Fruit fly (Drosophila melanogaster): ENCODE data around the gene CG8031.
A peak's percentile ranks its signal among the peaks of the same experiment; 100 is the strongest.

Gene CG8031

DNA sequence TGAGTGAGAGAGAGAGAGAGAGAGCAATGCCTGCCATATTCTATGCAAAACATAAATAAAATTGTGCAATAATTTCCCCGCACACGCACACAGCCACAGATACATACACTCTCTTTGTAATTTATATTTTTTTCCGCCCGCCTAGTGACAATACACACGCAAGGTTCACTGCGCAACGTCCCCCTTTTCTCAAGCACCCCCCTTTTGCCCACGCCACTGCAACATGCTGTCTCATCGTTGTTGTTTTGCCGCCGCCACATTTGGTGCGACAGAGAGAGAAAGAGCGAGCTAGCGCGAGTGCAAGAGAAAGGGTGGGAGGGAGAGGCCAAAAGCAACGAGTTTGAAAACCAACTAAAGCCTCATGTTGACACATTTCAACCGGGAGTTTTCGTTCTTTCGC is 1.2 kb upstream of the CG8031 start (continued):
- TF ChIP-seq CG8924 (tag; optimal IDR thresholded peaks at IDR 0.05), result peak; percentile 65
- TF ChIP-seq insv (GFP tag; optimal IDR thresholded peaks at IDR 0.05), result no peak
- TF ChIP-seq CTCF (GFP tag; optimal IDR thresholded peaks at IDR 0.05), result no peak
- no peak for TF ChIP-seq Usf (GFP tag; optimal IDR thresholded peaks at IDR 0.05)
- peak; percentile 23; the same call in 1 of the 2 replicates for TF ChIP-seq CG9215 (GFP tag; IDR thresholded peaks at IDR 0.05)
- peak; percentile 66; the same call in 1 of the 3 replicates for TF ChIP-seq otp (GFP tag; IDR thresholded peaks at IDR 0.05)
- peak; percentile 39 for TF ChIP-seq nerfin-1 (tag; optimal IDR thresholded peaks at IDR 0.05)
- no peak for TF ChIP-seq CG11093 (GFP tag; IDR thresholded peaks at IDR 0.05)
- no peak; the same call in 1 of the 2 replicates for TF ChIP-seq CG6272 (GFP tag; IDR thresholded peaks at IDR 0.05)
- no peak for TF ChIP-seq CG17568 (GFP tag; optimal IDR thresholded peaks at IDR 0.05)
- TF ChIP-seq emc (GFP tag; optimal IDR thresholded peaks at IDR 0.05), result no peak
- TF ChIP-seq ash1 (GFP tag; optimal IDR thresholded peaks at IDR 0.05), result peak; percentile 78
- peak in 1 of 3 experiments; percentile 3 for TF ChIP-seq lola (GFP tag; optimal IDR thresholded peaks at IDR 0.05)
- no peak for TF ChIP-seq slou (GFP tag; optimal IDR thresholded peaks at IDR 0.05)
- no peak for TF ChIP-seq Gsc (GFP tag; IDR thresholded peaks at IDR 0.05)
- TF ChIP-seq cwo (GFP tag; optimal IDR thresholded peaks at IDR 0.05), result peak; percentile 73
- no peak for TF ChIP-seq TFAM (GFP tag; optimal IDR thresholded peaks at IDR 0.05)
- TF ChIP-seq CG4328 (GFP tag; optimal IDR thresholded peaks at IDR 0.05), result peak; percentile 18
- no peak for TF ChIP-seq trem (tag; optimal IDR thresholded peaks at IDR 0.05)
- TF ChIP-seq CG17385 (GFP tag; optimal IDR thresholded peaks at IDR 0.05), result peak; percentile 41
- peak; percentile 3 for TF ChIP-seq mirr (GFP tag; optimal IDR thresholded peaks at IDR 0.05)
- TF ChIP-seq ken (GFP tag; IDR thresholded peaks at IDR 0.05), result peak; percentile 80
- peak; percentile 58 for TF ChIP-seq E2f1 (GFP tag; IDR thresholded peaks at IDR 0.05)
- no peak for TF ChIP-seq CG10959 (GFP tag; IDR thresholded peaks at IDR 0.05)
- peak in 1 of 2 experiments; percentile 55 for TF ChIP-seq tll (GFP tag; optimal IDR thresholded peaks at IDR 0.05)
- no peak for TF ChIP-seq CkIIα-i1 (GFP tag; IDR thresholded peaks at IDR 0.05)
- no peak for TF ChIP-seq fd3F (GFP tag; optimal IDR thresholded peaks at IDR 0.05)
- TF ChIP-seq maf-S (GFP tag; optimal IDR thresholded peaks at IDR 0.05), result peak; percentile 64
- TF ChIP-seq wdn (GFP tag; IDR thresholded peaks at IDR 0.05), result peak; percentile 55; the same call in 1 of the 2 replicates
- no peak for TF ChIP-seq CG4617 (GFP tag; optimal IDR thresholded peaks at IDR 0.05; ENCODE audit: borderline replicate concordance)
- TF ChIP-seq Taf1 (GFP tag; IDR thresholded peaks at IDR 0.05), result no peak
- TF ChIP-seq slbo (GFP tag; IDR thresholded peaks at IDR 0.05), result peak; percentile 84
- TF ChIP-seq salm (tag; optimal IDR thresholded peaks at IDR 0.05), result no peak
- peak; percentile 31 for TF ChIP-seq ab (GFP tag; optimal IDR thresholded peaks at IDR 0.05)
- TF ChIP-seq sens (GFP tag), result peak; percentile 84
- peak; percentile 74 for TF ChIP-seq CG5180 (GFP tag; optimal IDR thresholded peaks at IDR 0.05)
- TF ChIP-seq Camta (GFP tag; optimal IDR thresholded peaks at IDR 0.05), result peak; percentile 58
- TF ChIP-seq Mrtf (GFP tag; IDR thresholded peaks at IDR 0.05), result 0 out of 3 replicates have a peak, but pooled peaks have one; percentile 23
- no peak for TF ChIP-seq danr (GFP tag; IDR thresholded peaks at IDR 0.05)
- TF ChIP-seq Optix (GFP tag; IDR thresholded peaks at IDR 0.05), result peak; percentile 71; the same call in 2 of the 3 replicates
- TF ChIP-seq her (GFP tag; optimal IDR thresholded peaks at IDR 0.05), result peak; percentile 20
- TF ChIP-seq CG6654 (GFP tag; optimal IDR thresholded peaks at IDR 0.05), result no peak
- peak; percentile 73 to 75 for TF ChIP-seq dpn (GFP tag; optimal IDR thresholded peaks at IDR 0.05)
- peak; percentile 0 for TF ChIP-seq fd64A (GFP tag; optimal IDR thresholded peaks at IDR 0.05)
- no peak for TF ChIP-seq unc-4 (GFP tag; IDR thresholded peaks at IDR 0.05; ENCODE audit: partially characterized antibody)
- TF ChIP-seq disco-r (GFP tag; optimal IDR thresholded peaks at IDR 0.05), result peak; percentile 73
- peak; percentile 53 for TF ChIP-seq Chrac-16 (GFP tag; optimal IDR thresholded peaks at IDR 0.05)
- peak; percentile 48 for TF ChIP-seq nmo (GFP tag; optimal IDR thresholded peaks at IDR 0.05)
- TF ChIP-seq CG31365 (tag; optimal IDR thresholded peaks at IDR 0.05), result no peak
- peak; percentile 60; the same call in 1 of the 2 replicates for TF ChIP-seq CG8765 (GFP tag; IDR thresholded peaks at IDR 0.05)
- peak; percentile 61 for TF ChIP-seq CG3163 (GFP tag; optimal IDR thresholded peaks at IDR 0.05)
